Fruit fly (Drosophila melanogaster) whole organism, wandering third instar larva: ENCODE data around the gene CG31975.
A peak's percentile ranks its signal among the peaks of the same experiment; 100 is the strongest.

ENCODE experiments used
- Abd-B ChIP-seq: fragments of >200 bp; optimal IDR thresholded peaks from 2 replicates; lab custom pipeline; 2017; ENCODE audit warnings: missing biosample characterization, missing genetic modification characterization
- CG32264 ChIP-seq: fragments of 200-800 bp; sonication (Bioruptor generic); optimal IDR thresholded peaks from 2 replicates; lab custom pipeline; 2016; ENCODE audit warnings: missing biosample characterization, missing genetic modification characterization
- CG9705 ChIP-seq: fragments of 200-800 bp; sonication (Bioruptor generic); optimal IDR thresholded peaks from 2 replicates; lab custom pipeline; 2018; ENCODE audit warnings: missing biosample characterization, mild to moderate bottlenecking, missing genetic modification characterization
- Dif ChIP-seq: fragments of 200-275, 200-300 bp; sonication (Bioruptor generic); optimal IDR thresholded peaks from 2 replicates; lab custom pipeline; 2018; ENCODE audit warnings: missing biosample characterization, missing genetic modification characterization; ENCODE audit not compliant: partially characterized antibody
- GATAd ChIP-seq: sonication (Bioruptor generic); optimal IDR thresholded peaks from 2 replicates; lab custom pipeline; 2016; ENCODE audit warnings: missing biosample characterization, missing genetic modification characterization
- Hnf4 ChIP-seq: fragments of 200-800 bp; sonication (Bioruptor generic); optimal IDR thresholded peaks from 2 replicates; lab custom pipeline; 2016; ENCODE audit warnings: missing biosample characterization, mild to moderate bottlenecking, missing genetic modification characterization
- Hr83 ChIP-seq: fragments of 200-300 bp; sonication (Bioruptor generic); optimal IDR thresholded peaks from 2 replicates; lab custom pipeline; 2016; ENCODE audit warnings: missing biosample characterization, mild to moderate bottlenecking, missing genetic modification characterization, moderate library complexity; ENCODE audit not compliant: poor library complexity, severe bottlenecking
- Mio ChIP-seq: sonication (Bioruptor generic); optimal IDR thresholded peaks from 2 replicates; lab custom pipeline; 2016; ENCODE audit warnings: missing biosample characterization, missing genetic modification characterization
- Myc ChIP-seq: fragments of >200 bp; optimal IDR thresholded peaks from 2 replicates; lab custom pipeline; 2017
- N ChIP-seq: fragments of >200 bp; optimal IDR thresholded peaks from 2 replicates; lab custom pipeline; 2018; ENCODE audit warnings: missing biosample characterization, missing external identifiers, missing genetic modification characterization
- OdsH ChIP-seq: fragments of 200-800 bp; sonication (Bioruptor generic); optimal IDR thresholded peaks from 2 replicates; lab custom pipeline; 2016; ENCODE audit warnings: missing biosample characterization, mild to moderate bottlenecking, missing genetic modification characterization
- Rel ChIP-seq, 2 experiments: fragments of 200-800 bp; sonication (Bioruptor generic) in 1 of 2; optimal IDR thresholded peaks; 2 replicates in 1 of 2; 3 replicates in 1 of 2; lab custom pipeline; 2016 to 2019; ENCODE audit warnings: mild to moderate bottlenecking in 2 of 2, missing biosample characterization in 2 of 2, missing genetic modification characterization in 2 of 2, moderate library complexity in 1 of 2
- Sp1 ChIP-seq: fragments of 200-800 bp; sonication (Bioruptor generic); optimal IDR thresholded peaks from 3 replicates; lab custom pipeline; 2019; ENCODE audit warnings: missing biosample characterization, mild to moderate bottlenecking, missing genetic modification characterization, moderate library complexity
- Vsx2 ChIP-seq: fragments of 200-300, 225-300 bp; sonication (Bioruptor generic); optimal IDR thresholded peaks from 2 replicates; lab custom pipeline; 2018; ENCODE audit warnings: missing biosample characterization, missing genetic modification characterization; ENCODE audit not compliant: partially characterized antibody
- br ChIP-seq: fragments of 200-800 bp; sonication (Bioruptor generic); optimal IDR thresholded peaks from 2 replicates; lab custom pipeline; 2016; ENCODE audit warnings: missing biosample characterization, missing genetic modification characterization
- brk ChIP-seq: fragments of 200-800 bp; sonication (Bioruptor generic); optimal IDR thresholded peaks from 2 replicates; lab custom pipeline; 2016; ENCODE audit warnings: missing biosample characterization, mild to moderate bottlenecking, missing genetic modification characterization
- dl ChIP-seq, 2 experiments: fragments of 175-275, 200-275 bp in 1 of 2; fragments of 200-275 bp in 1 of 2; sonication (Bioruptor generic); optimal IDR thresholded peaks; lab custom pipeline; 2018; ENCODE audit warnings: mild to moderate bottlenecking in 2 of 2, missing biosample characterization in 2 of 2, missing genetic modification characterization in 2 of 2, moderate library complexity in 2 of 2; ENCODE audit not compliant: partially characterized antibody in 2 of 2, insufficient read depth in 1 of 2
- dmrt93B ChIP-seq: fragments of 200-800 bp; sonication (Bioruptor generic); optimal IDR thresholded peaks from 2 replicates; lab custom pipeline; 2018; ENCODE audit warnings: missing biosample characterization, mild to moderate bottlenecking, missing genetic modification characterization
- dsf ChIP-seq: sonication (Bioruptor generic); optimal IDR thresholded peaks from 2 replicates; lab custom pipeline; 2016; ENCODE audit warnings: missing biosample characterization, missing genetic modification characterization, borderline replicate concordance
- ey ChIP-seq: fragments of 200-800 bp; sonication (Bioruptor generic); optimal IDR thresholded peaks from 2 replicates; lab custom pipeline; 2016; ENCODE audit warnings: missing biosample characterization, missing genetic modification characterization
- foxo ChIP-seq, 2 experiments: fragments of 200-800 bp; sonication (Bioruptor generic); optimal IDR thresholded peaks; 2 replicates in 1 of 2; 3 replicates in 1 of 2; lab custom pipeline; 2016 to 2017; ENCODE audit warnings: missing biosample characterization in 2 of 2, missing genetic modification characterization in 2 of 2
- h ChIP-seq: fragments of 200-800 bp; sonication (Bioruptor generic); optimal IDR thresholded peaks from 3 replicates; lab custom pipeline; 2016; ENCODE audit warnings: missing biosample characterization, mild to moderate bottlenecking, missing genetic modification characterization
- jim ChIP-seq: fragments of 175-275, 200-325 bp; sonication (Bioruptor generic); optimal IDR thresholded peaks from 2 replicates; lab custom pipeline; 2016; ENCODE audit warnings: missing biosample characterization, mild to moderate bottlenecking, missing genetic modification characterization
- lola ChIP-seq: fragments of >200 bp; optimal IDR thresholded peaks from 2 replicates; lab custom pipeline; 2017; ENCODE audit warnings: missing biosample characterization, missing genetic modification characterization
- pan ChIP-seq: fragments of >200 bp; optimal IDR thresholded peaks from 2 replicates; lab custom pipeline; 2017
- psq ChIP-seq: fragments of 200-800 bp; sonication (Bioruptor generic); optimal IDR thresholded peaks from 3 replicates; lab custom pipeline; 2017; ENCODE audit warnings: missing biosample characterization, mild to moderate bottlenecking, missing genetic modification characterization, moderate library complexity
- rgr ChIP-seq: fragments of 200-800 bp; sonication (Bioruptor generic); optimal IDR thresholded peaks from 3 replicates; lab custom pipeline; 2016; ENCODE audit warnings: missing biosample characterization, mild to moderate bottlenecking, missing genetic modification characterization
- sage ChIP-seq: fragments of 200-800 bp; sonication (Bioruptor generic); optimal IDR thresholded peaks from 2 replicates; lab custom pipeline; 2016; ENCODE audit warnings: missing biosample characterization, mild to moderate bottlenecking, missing genetic modification characterization
- sv ChIP-seq: fragments of 200-800 bp; sonication (Bioruptor generic); optimal IDR thresholded peaks from 3 replicates; lab custom pipeline; 2016; ENCODE audit warnings: missing biosample characterization, missing genetic modification characterization
- tai ChIP-seq: sonication (Bioruptor generic); optimal IDR thresholded peaks from 2 replicates; lab custom pipeline; 2016; ENCODE audit warnings: missing biosample characterization, missing genetic modification characterization
- usp ChIP-seq: fragments of >200 bp; optimal IDR thresholded peaks from 2 replicates; lab custom pipeline; 2017; ENCODE audit warnings: missing biosample characterization, missing genetic modification characterization
- woc ChIP-seq: sonication (Bioruptor generic); optimal IDR thresholded peaks from 2 replicates; lab custom pipeline; 2016; ENCODE audit warnings: missing biosample characterization, mild to moderate bottlenecking, missing genetic modification characterization

CG31975 gene

DNA sequence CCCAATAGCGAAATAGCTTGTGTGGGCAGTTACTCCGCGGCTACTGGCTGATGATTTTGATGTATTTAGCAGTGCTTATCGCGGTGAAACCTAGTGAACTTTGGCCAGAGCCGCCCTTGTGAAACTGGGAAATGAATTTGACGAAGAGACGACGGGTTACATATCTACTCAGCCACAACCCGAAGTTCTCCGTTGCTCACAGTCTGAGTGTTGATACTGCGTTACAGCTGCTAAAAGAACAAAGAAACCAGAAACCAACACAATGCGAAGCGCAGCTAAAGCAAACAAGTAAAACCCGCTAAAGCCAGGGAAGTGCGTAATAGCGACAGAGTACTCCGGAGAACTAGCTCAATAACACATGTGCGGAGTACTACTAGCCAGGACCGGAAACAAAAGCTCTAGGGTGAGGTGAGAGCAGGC lies 12.5 kb downstream of the CG31975 start:
- TF ChIP-seq h (GFP tag; lab: Kevin White, UChicago) (peak; percentile 16), rgr (GFP tag; lab: Kevin White, UChicago) (peak; percentile 5), CG9705 (no peak), N (no peak), dmrt93B (GFP tag; lab: Kevin White, UChicago) (no peak), Hr83 (GFP tag; lab: Kevin White, UChicago) (peak; percentile 67), CG32264 (GFP tag; lab: Kevin White, UChicago) (no peak), sage (GFP tag; lab: Kevin White, UChicago) (no peak), Rel (GFP tag; optimal IDR thresholded peaks at IDR 0.05; lab: Kevin White, UChicago) (no peak), Rel (tag; optimal IDR thresholded peaks at IDR 0.05; lab: Kevin White, UChicago) (no peak), jim (no peak), br (GFP tag; lab: Kevin White, UChicago) (peak; percentile 13), usp (no peak), Dif (GFP tag; lab: Kevin White, UChicago) (no peak), OdsH (GFP tag; lab: Kevin White, UChicago) (peak; percentile 17), woc (GFP tag; lab: Kevin White, UChicago) (no peak), Mio (no peak), dsf (GFP tag; lab: Kevin White, UChicago) (no peak)

DNA sequence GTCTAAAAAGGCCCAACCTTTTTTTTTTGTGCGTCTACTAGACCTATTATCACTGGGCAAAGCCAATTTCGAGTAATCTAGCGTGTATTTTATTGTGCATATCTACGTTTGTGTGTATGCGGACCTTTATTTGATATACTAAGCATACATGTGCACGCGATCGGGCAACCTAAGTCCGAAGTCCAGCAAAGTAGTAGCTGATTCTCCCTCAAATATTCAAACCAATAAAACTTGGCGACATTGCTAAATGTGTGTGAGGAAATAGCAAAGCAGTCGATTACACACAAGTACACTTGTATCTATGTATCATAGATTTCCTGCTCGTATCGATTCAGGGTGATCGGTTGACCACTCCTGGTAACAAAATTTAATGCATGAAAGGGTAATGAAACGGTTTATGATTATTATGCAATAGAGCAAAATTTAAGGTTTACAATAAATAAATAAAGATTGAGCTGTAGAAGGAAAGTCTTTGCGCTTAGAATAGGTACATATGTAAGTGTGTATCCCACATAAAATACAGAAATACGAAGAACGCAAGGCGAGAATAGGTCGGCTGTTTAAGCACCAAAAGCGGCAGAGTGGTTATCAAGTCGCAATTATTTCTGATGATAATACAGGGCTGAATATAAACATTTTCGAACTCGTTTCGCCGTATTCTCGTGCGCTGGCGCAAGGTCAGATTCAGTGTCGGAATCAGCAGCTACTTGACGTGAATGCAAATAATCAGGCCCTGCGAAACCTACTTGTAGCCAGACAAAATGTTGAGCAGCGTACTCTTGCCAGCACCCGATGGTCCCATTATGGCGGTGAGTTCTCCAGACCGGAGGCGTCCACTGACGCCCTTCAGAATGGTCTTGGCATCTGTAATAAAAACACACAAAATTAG lies 15.2 kb downstream of the CG31975 start:
- TF ChIP-seq rgr (GFP tag; lab: Kevin White, UChicago) = no peak
- peak; percentile 32 for TF ChIP-seq Hnf4 (GFP tag; lab: Kevin White, UChicago)

DNA sequence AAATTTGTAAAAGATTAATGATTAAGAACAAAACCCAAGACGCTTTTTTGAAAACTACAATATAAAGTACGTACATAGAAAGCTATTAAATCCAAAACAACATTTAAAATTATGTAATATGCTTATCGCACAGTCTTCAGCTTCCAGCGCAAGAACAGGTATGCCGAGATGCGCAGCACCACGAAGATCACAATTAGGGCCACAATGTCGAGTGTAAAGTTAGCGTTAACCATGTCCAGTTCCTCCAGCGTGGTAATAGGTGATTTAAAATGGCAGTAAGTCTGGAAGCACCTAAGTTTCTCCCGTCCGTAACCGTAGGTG lies 17.8 kb downstream of the CG31975 start:
- TF ChIP-seq CG32264 (GFP tag; lab: Kevin White, UChicago) = no peak
- TF ChIP-seq sv = no peak
- TF ChIP-seq ey (GFP tag; lab: Kevin White, UChicago) = no peak
- no peak for TF ChIP-seq brk (GFP tag; lab: Kevin White, UChicago)
- TF ChIP-seq Mio = no peak
- TF ChIP-seq foxo (GFP tag; optimal IDR thresholded peaks at IDR 0.05; lab: Kevin White, UChicago) = no peak
- TF ChIP-seq pan = no peak
- no peak for TF ChIP-seq psq (GFP tag; lab: Kevin White, UChicago)
- TF ChIP-seq dl (GFP tag; optimal IDR thresholded peaks at IDR 0.05; lab: Kevin White, UChicago; ENCODE audit: insufficient read depth in 1 of 2, partially characterized antibody in 2 of 2) = no peak
- no peak for TF ChIP-seq CG9705
- TF ChIP-seq dmrt93B (GFP tag; lab: Kevin White, UChicago) = no peak
- no peak for TF ChIP-seq N
- no peak for TF ChIP-seq woc (GFP tag; lab: Kevin White, UChicago)
- TF ChIP-seq Sp1 = no peak
- no peak for TF ChIP-seq Abd-B (GFP tag; lab: Kevin White, UChicago)

DNA sequence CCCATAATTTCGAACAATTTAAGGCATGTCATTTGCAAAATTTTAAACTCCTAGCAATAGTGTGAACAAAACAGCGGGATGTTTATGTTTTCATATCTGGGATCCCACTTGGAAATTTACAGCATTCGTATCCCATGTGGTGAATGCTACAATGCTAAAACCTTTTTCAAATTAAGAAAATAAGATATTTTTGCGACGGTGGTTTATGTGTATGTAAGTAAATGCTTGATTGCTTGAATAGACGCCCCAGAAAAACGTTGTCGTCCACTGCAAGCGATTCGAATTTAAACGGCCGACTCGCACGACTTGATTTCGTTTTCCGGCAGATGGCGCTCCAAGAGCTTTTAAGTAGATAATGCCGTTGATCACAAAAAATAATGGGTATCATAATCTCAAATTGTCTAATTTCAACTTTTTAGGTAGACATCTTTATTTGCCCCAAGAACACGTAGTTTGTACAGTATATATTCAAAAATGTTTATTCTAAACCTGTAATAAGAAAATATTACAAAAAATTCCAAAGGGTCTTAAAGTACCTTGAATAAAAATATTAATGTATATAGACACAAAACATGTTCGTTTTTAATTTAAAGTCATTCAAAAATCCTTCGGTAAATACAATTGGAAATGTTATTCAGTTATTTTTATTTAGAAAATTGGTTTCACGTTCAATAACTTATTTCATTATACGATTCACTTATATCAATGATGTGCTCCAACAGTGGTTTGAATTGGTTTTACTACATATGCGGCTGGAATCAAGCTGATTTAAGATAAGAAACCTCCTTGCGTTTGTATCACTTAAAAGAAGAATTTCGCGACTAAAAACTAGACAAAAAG lies 18.4 kb downstream of the CG31975 start:
- TF ChIP-seq Abd-B (GFP tag; lab: Kevin White, UChicago) = no peak
- peak; percentile 26 for TF ChIP-seq tai (GFP tag; lab: Kevin White, UChicago)

DNA sequence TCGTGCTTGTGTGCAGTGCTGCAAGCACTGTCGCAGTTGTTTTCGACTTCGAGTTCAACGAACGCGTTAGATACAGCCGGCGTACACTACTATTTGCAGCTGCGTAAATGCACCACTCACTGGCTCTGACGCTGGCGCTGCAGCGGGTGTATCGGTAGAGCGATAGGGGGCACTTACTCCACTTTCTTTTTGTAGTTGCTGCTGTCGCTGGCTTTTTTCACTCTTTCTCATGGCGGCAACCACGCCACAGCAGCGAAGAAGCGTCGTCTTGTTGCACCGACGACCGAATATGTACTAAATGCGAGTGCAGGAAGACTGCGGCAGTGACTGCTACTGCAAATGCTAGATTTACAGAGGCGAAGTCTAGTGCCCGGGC lies 19.3 kb downstream of the CG31975 start, which contains the start of gene CG4822:
Gene CG4822 (minus strand): TSS at position 299 of the 376 bp plus-strand sequence.
- no peak for TF ChIP-seq GATAd
- TF ChIP-seq pan = no peak
- no peak for TF ChIP-seq Abd-B (GFP tag; lab: Kevin White, UChicago)
- no peak for TF ChIP-seq Vsx2
- no peak for TF ChIP-seq sage (GFP tag; lab: Kevin White, UChicago)
- no peak for TF ChIP-seq Rel (GFP tag; optimal IDR thresholded peaks at IDR 0.05; lab: Kevin White, UChicago)
- no peak for TF ChIP-seq Rel (tag; optimal IDR thresholded peaks at IDR 0.05; lab: Kevin White, UChicago)
- no peak for TF ChIP-seq dsf (GFP tag; lab: Kevin White, UChicago)
- no peak for TF ChIP-seq CG9705
- TF ChIP-seq Dif (GFP tag; lab: Kevin White, UChicago) = no peak
- TF ChIP-seq jim = no peak
- no peak for TF ChIP-seq CG32264 (GFP tag; lab: Kevin White, UChicago)
- TF ChIP-seq Myc (lab: Kevin White, UChicago) = no peak
- TF ChIP-seq ey (GFP tag; lab: Kevin White, UChicago) = no peak
- TF ChIP-seq rgr (GFP tag; lab: Kevin White, UChicago) = no peak
- no peak for TF ChIP-seq Hnf4 (GFP tag; lab: Kevin White, UChicago)
- no peak for TF ChIP-seq dl (GFP tag; optimal IDR thresholded peaks at IDR 0.05; lab: Kevin White, UChicago; ENCODE audit: insufficient read depth in 1 of 2, partially characterized antibody in 2 of 2)
- no peak for TF ChIP-seq lola
